Worm (Caenorhabditis elegans) whole organism, L1 larva: ENCODE measurements around the gene srw-33.

Source experiments
- C16A3.4 ChIP-seq: fragments of 150-350 bp; optimal IDR thresholded peaks from 2 replicates; lab custom pipeline; 2014; ENCODE audit warnings: missing biosample characterization, missing genetic modification characterization
- F16B12.6 ChIP-seq: fragments of 150-350 bp; optimal IDR thresholded peaks from 2 replicates; lab custom pipeline; 2014; ENCODE audit warnings: missing biosample characterization, missing genetic modification characterization
- alr-1 ChIP-seq: fragments of 200-800 bp; sonication (Bioruptor generic); optimal IDR thresholded peaks from 2 replicates; lab custom pipeline; 2018; ENCODE audit warnings: borderline replicate concordance, mild to moderate bottlenecking, missing genetic modification characterization, missing compliant biosample characterization
- aly-2 ChIP-seq: fragments of 150-350 bp; optimal IDR thresholded peaks from 2 replicates; lab custom pipeline; 2014; ENCODE audit warnings: missing biosample characterization, missing genetic modification characterization
- blmp-1 ChIP-seq: fragments of 150-350 bp; optimal IDR thresholded peaks from 2 replicates; lab custom pipeline; 2014; ENCODE audit warnings: missing biosample characterization, missing genetic modification characterization
- ceh-63 ChIP-seq: fragments of 200-800 bp; sonication (Bioruptor generic); optimal IDR thresholded peaks from 2 replicates; lab custom pipeline; 2018; ENCODE audit warnings: mild to moderate bottlenecking, missing genetic modification characterization, missing compliant biosample characterization
- ceh-8 ChIP-seq: fragments of 200-800 bp; sonication (Bioruptor generic); optimal IDR thresholded peaks from 2 replicates; lab custom pipeline; 2018; ENCODE audit warnings: mild to moderate bottlenecking, missing genetic modification characterization, moderate library complexity, missing compliant biosample characterization
- ceh-82 ChIP-seq, 3 experiments: fragments of 150-350 bp in 1 of 3; sonication (generic microtip) in 2 of 3; optimal IDR thresholded peaks; 2 replicates each; lab custom pipeline; 2014 to 2017; ENCODE audit warnings: missing biosample characterization in 3 of 3, missing genetic modification characterization in 3 of 3
- ceh-88 ChIP-seq: fragments of 200-800 bp; sonication (Bioruptor generic); IDR thresholded peaks from 2 replicates; pipeline ENCODE4 v1.3.6; 2022; ENCODE audit warnings: missing genetic modification characterization, missing compliant biosample characterization
- ceh-90 ChIP-seq: sonication (generic microtip); optimal IDR thresholded peaks from 2 replicates; lab custom pipeline; 2016; ENCODE audit warnings: missing genetic modification characterization, missing compliant biosample characterization
- dpl-1 ChIP-seq, 3 experiments: fragments of 150-350 bp in 2 of 3; sonication (generic microtip) in 1 of 3; optimal IDR thresholded peaks; 2 replicates each; lab custom pipeline; 2014 to 2017; ENCODE audit warnings: missing biosample characterization in 3 of 3, missing genetic modification characterization in 3 of 3, missing genetic modification reagents in 3 of 3
- dsc-1 ChIP-seq: sonication (generic microtip); optimal IDR thresholded peaks from 2 replicates; lab custom pipeline; 2016; ENCODE audit warnings: mild to moderate bottlenecking, missing genetic modification characterization, missing compliant biosample characterization
- efl-3 ChIP-seq: fragments of 200-800 bp; sonication (Bioruptor generic); optimal IDR thresholded peaks from 2 replicates; lab custom pipeline; 2018; ENCODE audit warnings: mild to moderate bottlenecking, missing genetic modification characterization, missing compliant biosample characterization
- egl-13 ChIP-seq: sonication (generic microtip); optimal IDR thresholded peaks from 2 replicates; lab custom pipeline; 2016; ENCODE audit warnings: missing genotype, missing genetic modification reagents, missing genetic modification characterization, missing compliant biosample characterization
- elt-2 ChIP-seq: sonication (generic microtip); optimal IDR thresholded peaks from 2 replicates; lab custom pipeline; 2016; ENCODE audit warnings: missing genetic modification characterization, mild to moderate bottlenecking, inconsistent platforms, missing compliant biosample characterization, missing genetic modification reagents
- elt-3 ChIP-seq, 6 experiments: fragments of 150-350 bp in 1 of 6; sonication (generic microtip); optimal IDR thresholded peaks; 2 replicates each; lab custom pipeline; 2017 to 2018; ENCODE audit warnings: missing biosample characterization in 6 of 6, missing genetic modification characterization in 6 of 6, inconsistent platforms in 1 of 6
- ets-5 ChIP-seq: fragments of 200-800 bp; sonication (Bioruptor generic); IDR thresholded peaks from 2 replicates; pipeline ENCODE4 v1.3.6; 2022; ENCODE audit warnings: missing genetic modification characterization, missing compliant biosample characterization
- fkh-4 ChIP-seq: sonication (generic microtip); optimal IDR thresholded peaks from 2 replicates; lab custom pipeline; 2016; ENCODE audit warnings: missing compliant biosample characterization, missing genetic modification characterization, borderline replicate concordance
- fos-1 ChIP-seq: fragments of 150-350 bp; optimal IDR thresholded peaks from 2 replicates; lab custom pipeline; 2014; ENCODE audit warnings: missing biosample characterization, missing genetic modification characterization
- hpl-2 ChIP-seq: fragments of 150-350 bp; optimal IDR thresholded peaks from 2 replicates; lab custom pipeline; 2014; ENCODE audit warnings: missing biosample characterization, missing genetic modification reagents, missing genetic modification characterization
- irx-1 ChIP-seq: sonication (generic microtip); optimal IDR thresholded peaks from 2 replicates; lab custom pipeline; 2016; ENCODE audit warnings: missing genetic modification characterization, missing compliant biosample characterization
- isw-1 ChIP-seq: fragments of 200-800 bp; sonication (Bioruptor generic); IDR thresholded peaks from 2 replicates; pipeline ENCODE4 v1.3.6; 2022; ENCODE audit warnings: missing genetic modification characterization, missing compliant biosample characterization
- jun-1 ChIP-seq: fragments of 150-350 bp; optimal IDR thresholded peaks from 2 replicates; lab custom pipeline; 2014; ENCODE audit warnings: missing biosample characterization, missing genetic modification reagents, missing genetic modification characterization
- lin-35 ChIP-seq, 2 experiments: fragments of 150-350 bp; optimal IDR thresholded peaks; 2 replicates each; lab custom pipeline; 2014; ENCODE audit warnings: missing biosample characterization in 2 of 2, missing genetic modification characterization in 2 of 2, missing genetic modification reagents in 2 of 2
- mab-9 ChIP-seq: fragments of 200-800 bp; sonication (Bioruptor generic); IDR thresholded peaks from 2 replicates; pipeline ENCODE4 v1.3.6; 2022; ENCODE audit warnings: missing genetic modification reagents, missing genetic modification characterization, missing compliant biosample characterization
- mef-2 ChIP-seq: fragments of 150-350 bp; optimal IDR thresholded peaks from 2 replicates; lab custom pipeline; 2014; ENCODE audit warnings: missing biosample characterization, missing genetic modification characterization
- mep-1 ChIP-seq: fragments of 150-350 bp; optimal IDR thresholded peaks from 2 replicates; lab custom pipeline; 2014; ENCODE audit warnings: missing biosample characterization, missing genetic modification characterization
- nhr-12 ChIP-seq: sonication (generic microtip); optimal IDR thresholded peaks from 2 replicates; lab custom pipeline; 2017; ENCODE audit warnings: missing biosample characterization, missing genetic modification characterization
- nhr-20 ChIP-seq: sonication (generic microtip); optimal IDR thresholded peaks from 2 replicates; lab custom pipeline; 2016; ENCODE audit warnings: mild to moderate bottlenecking, missing genetic modification characterization, missing compliant biosample characterization
- nhr-47 ChIP-seq: sonication (generic microtip); optimal IDR thresholded peaks from 2 replicates; lab custom pipeline; 2016; ENCODE audit warnings: mild to moderate bottlenecking, missing genetic modification characterization, moderate library complexity, missing compliant biosample characterization
- nhr-77 ChIP-seq: fragments of 150-350 bp; optimal IDR thresholded peaks from 2 replicates; lab custom pipeline; 2014; ENCODE audit warnings: missing biosample characterization, missing genetic modification characterization
- nhr-84 ChIP-seq: sonication (generic microtip); optimal IDR thresholded peaks from 2 replicates; lab custom pipeline; 2017; ENCODE audit warnings: missing biosample characterization, missing genetic modification characterization
- nhr-85 ChIP-seq: sonication (generic microtip); peaks from one replicate; lab custom pipeline; 2016; ENCODE audit warnings: missing genetic modification characterization, inconsistent platforms, missing compliant biosample characterization
- nhr-90 ChIP-seq: sonication (generic microtip); optimal IDR thresholded peaks from 2 replicates; lab custom pipeline; 2016; ENCODE audit warnings: mild to moderate bottlenecking, missing genetic modification characterization, missing compliant biosample characterization; ENCODE audit not compliant: poor library complexity
- pag-3 ChIP-seq: sonication (generic microtip); optimal IDR thresholded peaks from 2 replicates; lab custom pipeline; 2017; ENCODE audit warnings: missing genetic modification characterization, mild to moderate bottlenecking, missing compliant biosample characterization, antibody characterized with exemption, borderline replicate concordance; ENCODE audit not compliant: insufficient read depth
- rnt-1 ChIP-seq: sonication (generic microtip); optimal IDR thresholded peaks from 2 replicates; lab custom pipeline; 2016; ENCODE audit warnings: mild to moderate bottlenecking, missing genetic modification characterization, moderate library complexity, missing compliant biosample characterization
- skn-1 ChIP-seq: fragments of 150-350 bp; optimal IDR thresholded peaks from 2 replicates; lab custom pipeline; 2014; ENCODE audit warnings: missing biosample characterization, missing genetic modification characterization
- snpc-4 ChIP-seq: fragments of 150-350 bp; optimal IDR thresholded peaks from 2 replicates; lab custom pipeline; 2014; ENCODE audit warnings: missing biosample characterization, missing genetic modification characterization
- sptf-1 ChIP-seq: fragments of 150-350 bp; optimal IDR thresholded peaks from 2 replicates; lab custom pipeline; 2014; ENCODE audit warnings: missing biosample characterization, missing genetic modification characterization
- sup-37 ChIP-seq: fragments of 200-800 bp; sonication (Bioruptor generic); optimal IDR thresholded peaks from 2 replicates; lab custom pipeline; 2018; ENCODE audit warnings: mild to moderate bottlenecking, missing genetic modification characterization, missing compliant biosample characterization
- swsn-7 ChIP-seq: sonication (generic microtip); optimal IDR thresholded peaks from 2 replicates; lab custom pipeline; 2016; ENCODE audit warnings: missing genetic modification characterization, missing compliant biosample characterization
- tbx-2 ChIP-seq: sonication (generic microtip); optimal IDR thresholded peaks from 2 replicates; lab custom pipeline; 2016; ENCODE audit warnings: missing genetic modification characterization, missing compliant biosample characterization
- unc-130 ChIP-seq: fragments of 150-350 bp; optimal IDR thresholded peaks from 2 replicates; lab custom pipeline; 2017; ENCODE audit warnings: missing biosample characterization, missing genetic modification characterization, inconsistent platforms
- unc-86 ChIP-seq: sonication (generic microtip); optimal IDR thresholded peaks from 2 replicates; lab custom pipeline; 2016; ENCODE audit warnings: missing genetic modification characterization, missing compliant biosample characterization
- unc-98 ChIP-seq: fragments of 200-800 bp; sonication (Bioruptor generic); IDR thresholded peaks from 2 replicates; pipeline ENCODE4 v1.3.6; 2022; ENCODE audit warnings: missing genetic modification characterization, missing compliant biosample characterization
- vab-15 ChIP-seq: sonication (generic microtip); optimal IDR thresholded peaks from 2 replicates; lab custom pipeline; 2017; ENCODE audit warnings: missing genotype, mild to moderate bottlenecking, missing genetic modification characterization, missing compliant biosample characterization
- xbp-1 ChIP-seq: sonication (generic microtip); optimal IDR thresholded peaks from 2 replicates; lab custom pipeline; 2016; ENCODE audit warnings: missing genetic modification characterization, missing compliant biosample characterization
- zag-1 ChIP-seq: fragments of 150-350 bp; optimal IDR thresholded peaks from 2 replicates; lab custom pipeline; 2014; ENCODE audit warnings: missing biosample characterization, missing genetic modification characterization
- ztf-11 ChIP-seq, 2 experiments: sonication (generic microtip); optimal IDR thresholded peaks; 2 replicates each; lab custom pipeline; 2016 to 2017; ENCODE audit warnings: missing genetic modification characterization in 2 of 2, missing biosample characterization in 1 of 2, missing compliant biosample characterization in 1 of 2
- ztf-4 ChIP-seq: fragments of 150-350 bp; optimal IDR thresholded peaks from 2 replicates; lab custom pipeline; 2014; ENCODE audit warnings: missing biosample characterization, missing genetic modification characterization

Gene srw-33

DNA sequence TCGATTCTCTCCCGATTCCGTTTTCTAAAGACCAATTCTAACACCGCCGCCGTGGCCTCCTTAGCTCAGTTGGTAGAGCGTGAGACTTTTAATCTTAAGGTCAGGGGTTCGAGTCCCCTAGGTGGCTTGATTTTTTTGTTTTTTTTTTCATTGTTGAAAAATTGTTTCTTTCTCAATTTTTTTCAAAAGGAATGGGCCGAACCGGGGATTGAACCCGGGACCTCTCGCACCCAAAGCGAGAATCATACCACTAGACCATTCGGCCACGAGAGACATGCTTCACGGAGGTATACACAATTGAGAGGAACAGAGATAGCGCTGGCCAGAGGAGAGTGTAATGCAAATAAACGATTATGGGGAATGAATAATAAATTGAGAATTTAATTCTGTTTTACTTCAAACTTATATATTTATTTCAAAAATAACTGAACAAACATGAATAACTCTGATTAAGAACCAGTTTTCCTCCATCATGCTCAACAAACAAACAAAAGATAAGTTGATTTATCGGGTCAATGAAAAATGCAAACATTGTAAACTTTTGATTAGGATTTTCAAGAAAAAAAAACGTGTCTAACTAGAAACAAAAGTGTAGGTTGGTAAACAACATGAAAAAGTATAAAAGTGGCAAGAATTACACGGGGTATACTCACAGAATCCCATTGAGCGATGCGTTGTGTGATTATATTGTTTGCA lies 13.9 kb upstream of the srw-33 start, which contains the start of gene pqn-71 (continued):
- TF ChIP-seq elt-3 (tag; optimal IDR thresholded peaks at IDR 0.05; lab: Kevin White, UChicago) (peak in 2 of 6 experiments; percentile 45 to 72), ztf-11 (tag; optimal IDR thresholded peaks at IDR 0.05; lab: Kevin White, UChicago) (peak in 1 of 2 experiments; percentile 38), swsn-7 (tag; lab: Kevin White, UChicago) (peak; percentile 78), nhr-77 (peak; percentile 86), unc-98 (GFP tag; lab: Robert Waterston, UW) (0 out of 2 replicates have a peak, but pooled peaks have one; percentile 25), nhr-20 (tag; lab: Kevin White, UChicago) (peak; percentile 85), rnt-1 (tag; lab: Kevin White, UChicago) (peak; percentile 56), nhr-47 (peak; percentile 91), fos-1 (tag; lab: Kevin White, UChicago) (peak; percentile 47), jun-1 (peak; percentile 83), aly-2 (tag; lab: Kevin White, UChicago) (peak; percentile 39), sptf-1 (tag; lab: Kevin White, UChicago) (no peak), blmp-1 (tag; lab: Kevin White, UChicago) (peak; percentile 32), zag-1 (tag; lab: Kevin White, UChicago) (no peak), tbx-2 (tag; lab: Kevin White, UChicago) (peak; percentile 76), nhr-90 (peak; percentile 94), nhr-85 (tag; lab: Kevin White, UChicago) (peak; percentile 86), C16A3.4 (tag; lab: Kevin White, UChicago) (peak; percentile 72), elt-2 (tag; lab: Kevin White, UChicago) (peak; percentile 83), pag-3 (tag; lab: Kevin White, UChicago) (no peak), nhr-84 (no peak), mab-9 (GFP tag; lab: Robert Waterston, UW) (0 out of 2 replicates have a peak, but pooled peaks have one; percentile 8), ceh-90 (tag; lab: Kevin White, UChicago) (peak; percentile 25), skn-1 (tag; lab: Kevin White, UChicago) (peak; percentile 49), xbp-1 (tag; lab: Kevin White, UChicago) (peak; percentile 65), snpc-4 (tag; lab: Kevin White, UChicago) (peak; percentile 55), isw-1 (GFP tag; lab: Robert Waterston, UW) (peak; percentile 27), ets-5 (GFP tag; lab: Robert Waterston, UW) (no peak), F16B12.6 (tag; lab: Kevin White, UChicago) (no peak), ceh-88 (GFP tag; lab: Robert Waterston, UW) (0 out of 2 replicates have a peak, but pooled peaks have one; percentile 43), ceh-63 (GFP tag; lab: Kevin White, UChicago) (no peak), unc-86 (tag; lab: Kevin White, UChicago) (peak; percentile 42), lin-35 (GFP tag; optimal IDR thresholded peaks at IDR 0.05; lab: Kevin White, UChicago) (peak; percentile 42 to 75), ceh-82 (tag; optimal IDR thresholded peaks at IDR 0.05; lab: Kevin White, UChicago) (peak; percentile 41 to 65 (median 50)), sup-37 (GFP tag; lab: Kevin White, UChicago) (peak; percentile 41), hpl-2 (GFP tag; lab: Kevin White, UChicago) (peak; percentile 79), ztf-4 (no peak), nhr-12 (no peak), egl-13 (tag; lab: Kevin White, UChicago) (peak; percentile 72), mef-2 (no peak), irx-1 (peak; percentile 74), mep-1 (peak; percentile 88), unc-130 (tag; lab: Kevin White, UChicago) (no peak), dpl-1 (GFP tag; optimal IDR thresholded peaks at IDR 0.05; lab: Kevin White, UChicago) (peak; percentile 39 to 58 (median 48)), alr-1 (tag; lab: Kevin White, UChicago) (no peak), efl-3 (GFP tag; lab: Kevin White, UChicago) (peak; percentile 22), fkh-4 (tag; lab: Kevin White, UChicago) (no peak), vab-15 (peak; percentile 2), ceh-8 (GFP tag; lab: Kevin White, UChicago) (no peak), dsc-1 (tag; lab: Kevin White, UChicago) (peak; percentile 79)
